Worm (Caenorhabditis elegans) whole organism, young adult: ENCODE results near the gene math-33.

Experiments
- Y79H2A.3 ChIP-seq: fragments of 200-800 bp; sonication (Bioruptor generic); conservative IDR thresholded peaks from 2 replicates; pipeline ENCODE4 v1.3.6; 2022; ENCODE audit warnings: missing genetic modification reagents, missing genetic modification characterization, missing compliant biosample characterization
- ZK185.1 ChIP-seq: sonication (generic microtip); optimal IDR thresholded peaks from 2 replicates; lab custom pipeline; 2016; ENCODE audit warnings: mild to moderate bottlenecking, missing genetic modification characterization, missing compliant biosample characterization; ENCODE audit not compliant: poor library complexity, severe bottlenecking
- ama-1 ChIP-seq, 3 experiments: fragments of 150-350 bp in 1 of 3; sonication (generic microtip) in 2 of 3; optimal IDR thresholded peaks; 2 replicates each; lab custom pipeline; 2014 to 2018; ENCODE audit warnings: missing biosample characterization in 2 of 3, missing genetic modification characterization in 2 of 3, missing genetic modification reagents in 2 of 3
- athp-1 ChIP-seq: sonication (generic microtip); optimal IDR thresholded peaks from 2 replicates; lab custom pipeline; 2017; ENCODE audit warnings: mild to moderate bottlenecking, missing genetic modification characterization, missing compliant biosample characterization
- attf-5 ChIP-seq: fragments of 200-800 bp; sonication (Bioruptor generic); optimal IDR thresholded peaks from 2 replicates; lab custom pipeline; 2018; ENCODE audit warnings: mild to moderate bottlenecking, missing genetic modification characterization, missing compliant biosample characterization
- sea-2 ChIP-seq: fragments of 200-800 bp; sonication (Bioruptor generic); IDR thresholded peaks from 2 replicates; pipeline ENCODE4 v1.3.6; 2022; ENCODE audit warnings: missing genetic modification characterization, missing compliant biosample characterization
- snpc-4 ChIP-seq, 5 experiments: fragments of 150-350 bp in 1 of 5; sonication (generic microtip) in 4 of 5; optimal IDR thresholded peaks; 2 replicates each; lab custom pipeline; 2014 to 2018; ENCODE audit warnings: missing genetic modification characterization in 5 of 5, missing biosample characterization in 3 of 5, antibody characterized with exemption in 2 of 5, mild to moderate bottlenecking in 2 of 5, missing compliant biosample characterization in 2 of 5, missing genotype in 2 of 5, moderate library complexity in 2 of 5, missing genetic modification reagents in 1 of 5
- unc-62 ChIP-seq: fragments of 150-350 bp; optimal IDR thresholded peaks from 2 replicates; lab custom pipeline; 2014; ENCODE audit warnings: missing biosample characterization, missing genetic modification reagents, missing genetic modification characterization

DNA sequence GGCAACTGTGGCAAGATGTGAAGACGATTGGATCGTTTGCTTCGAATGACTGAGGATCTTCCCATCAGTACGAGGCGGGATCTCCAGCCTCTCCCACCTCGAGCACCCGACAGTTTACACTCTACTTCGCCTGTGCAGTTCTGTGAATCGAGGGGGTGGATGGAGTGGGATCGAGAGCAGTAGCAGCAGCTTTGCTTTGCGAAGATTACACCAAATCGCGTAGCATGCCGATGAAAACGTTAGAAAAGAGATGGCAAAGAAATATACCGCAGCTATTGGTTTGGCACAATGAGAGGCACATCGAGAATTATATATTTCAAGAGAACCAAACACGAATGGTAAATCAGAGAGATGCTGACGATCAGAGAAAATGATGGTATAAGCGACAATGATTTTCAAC is 39.3 kb upstream of the math-33 start, which contains the start of gene act-3:
- TF ChIP-seq athp-1 (tag; lab: Kevin White, UChicago) (no peak), ama-1 (optimal IDR thresholded peaks at IDR 0.05; lab: Kevin White, UChicago) (no peak), ama-1 (GFP tag; optimal IDR thresholded peaks at IDR 0.05; lab: Kevin White, UChicago) (no peak), unc-62 (no peak), sea-2 (GFP tag; lab: Robert Waterston, UW) (no peak), attf-5 (GFP tag; lab: Kevin White, UChicago) (no peak), Y79H2A.3 (GFP tag; lab: Robert Waterston, UW) (no peak), ZK185.1 (tag; lab: Kevin White, UChicago) (no peak), snpc-4 (GFP tag; optimal IDR thresholded peaks at IDR 0.05; lab: Kevin White, UChicago) (no peak), snpc-4 (tag; optimal IDR thresholded peaks at IDR 0.05; lab: Kevin White, UChicago) (no peak)
